Fruit fly (Drosophila melanogaster) whole organism, wandering third instar larva: ENCODE data around the gene CG34429.

ENCODE experiments used
- Abd-B ChIP-seq: fragments of >200 bp; optimal IDR thresholded peaks from 2 replicates; lab custom pipeline; 2017; ENCODE audit warnings: missing biosample characterization, missing genetic modification characterization
- CG9705 ChIP-seq: fragments of 200-800 bp; sonication (Bioruptor generic); optimal IDR thresholded peaks from 2 replicates; lab custom pipeline; 2018; ENCODE audit warnings: missing biosample characterization, mild to moderate bottlenecking, missing genetic modification characterization
- CrebA ChIP-seq: fragments of 200-800 bp; sonication (Bioruptor generic); optimal IDR thresholded peaks from 2 replicates; lab custom pipeline; 2016; ENCODE audit warnings: missing biosample characterization, mild to moderate bottlenecking, missing genetic modification characterization, borderline replicate concordance
- Dfd ChIP-seq: fragments of >200 bp; optimal IDR thresholded peaks from 2 replicates; lab custom pipeline; 2017; ENCODE audit warnings: missing biosample characterization, missing genetic modification characterization
- Dif ChIP-seq: fragments of 200-275, 200-300 bp; sonication (Bioruptor generic); optimal IDR thresholded peaks from 2 replicates; lab custom pipeline; 2018; ENCODE audit warnings: missing biosample characterization, missing genetic modification characterization; ENCODE audit not compliant: partially characterized antibody
- HLH106 ChIP-seq: fragments of 200-800 bp; optimal IDR thresholded peaks from 3 replicates; lab custom pipeline; 2019; ENCODE audit warnings: missing biosample characterization, mild to moderate bottlenecking, missing genetic modification characterization, moderate library complexity
- Hnf4 ChIP-seq: fragments of 200-800 bp; sonication (Bioruptor generic); optimal IDR thresholded peaks from 2 replicates; lab custom pipeline; 2016; ENCODE audit warnings: missing biosample characterization, mild to moderate bottlenecking, missing genetic modification characterization
- Hr78 ChIP-seq: fragments of >200 bp; optimal IDR thresholded peaks from 2 replicates; lab custom pipeline; 2017; ENCODE audit warnings: missing biosample characterization, missing genetic modification characterization
- Hr83 ChIP-seq: fragments of 200-300 bp; sonication (Bioruptor generic); optimal IDR thresholded peaks from 2 replicates; lab custom pipeline; 2016; ENCODE audit warnings: missing biosample characterization, mild to moderate bottlenecking, missing genetic modification characterization, moderate library complexity; ENCODE audit not compliant: poor library complexity, severe bottlenecking
- Jra ChIP-seq: sonication (Bioruptor generic); optimal IDR thresholded peaks from 2 replicates; lab custom pipeline; 2016; ENCODE audit warnings: missing biosample characterization, missing genetic modification characterization
- Myc ChIP-seq: fragments of >200 bp; optimal IDR thresholded peaks from 2 replicates; lab custom pipeline; 2017
- OdsH ChIP-seq: fragments of 200-800 bp; sonication (Bioruptor generic); optimal IDR thresholded peaks from 2 replicates; lab custom pipeline; 2016; ENCODE audit warnings: missing biosample characterization, mild to moderate bottlenecking, missing genetic modification characterization
- Rel ChIP-seq, 2 experiments: fragments of 200-800 bp; sonication (Bioruptor generic) in 1 of 2; optimal IDR thresholded peaks; 2 replicates in 1 of 2; 3 replicates in 1 of 2; lab custom pipeline; 2016 to 2019; ENCODE audit warnings: mild to moderate bottlenecking in 2 of 2, missing biosample characterization in 2 of 2, missing genetic modification characterization in 2 of 2, moderate library complexity in 1 of 2
- Sp1 ChIP-seq: fragments of 200-800 bp; sonication (Bioruptor generic); optimal IDR thresholded peaks from 3 replicates; lab custom pipeline; 2019; ENCODE audit warnings: missing biosample characterization, mild to moderate bottlenecking, missing genetic modification characterization, moderate library complexity
- Vsx2 ChIP-seq: fragments of 200-300, 225-300 bp; sonication (Bioruptor generic); optimal IDR thresholded peaks from 2 replicates; lab custom pipeline; 2018; ENCODE audit warnings: missing biosample characterization, missing genetic modification characterization; ENCODE audit not compliant: partially characterized antibody
- br ChIP-seq: fragments of 200-800 bp; sonication (Bioruptor generic); optimal IDR thresholded peaks from 2 replicates; lab custom pipeline; 2016; ENCODE audit warnings: missing biosample characterization, missing genetic modification characterization
- brk ChIP-seq: fragments of 200-800 bp; sonication (Bioruptor generic); optimal IDR thresholded peaks from 2 replicates; lab custom pipeline; 2016; ENCODE audit warnings: missing biosample characterization, mild to moderate bottlenecking, missing genetic modification characterization
- dmrt93B ChIP-seq: fragments of 200-800 bp; sonication (Bioruptor generic); optimal IDR thresholded peaks from 2 replicates; lab custom pipeline; 2018; ENCODE audit warnings: missing biosample characterization, mild to moderate bottlenecking, missing genetic modification characterization
- dsf ChIP-seq: sonication (Bioruptor generic); optimal IDR thresholded peaks from 2 replicates; lab custom pipeline; 2016; ENCODE audit warnings: missing biosample characterization, missing genetic modification characterization, borderline replicate concordance
- ey ChIP-seq: fragments of 200-800 bp; sonication (Bioruptor generic); optimal IDR thresholded peaks from 2 replicates; lab custom pipeline; 2016; ENCODE audit warnings: missing biosample characterization, missing genetic modification characterization
- foxo ChIP-seq, 2 experiments: fragments of 200-800 bp; sonication (Bioruptor generic); optimal IDR thresholded peaks; 2 replicates in 1 of 2; 3 replicates in 1 of 2; lab custom pipeline; 2016 to 2017; ENCODE audit warnings: missing biosample characterization in 2 of 2, missing genetic modification characterization in 2 of 2
- h ChIP-seq: fragments of 200-800 bp; sonication (Bioruptor generic); optimal IDR thresholded peaks from 3 replicates; lab custom pipeline; 2016; ENCODE audit warnings: missing biosample characterization, mild to moderate bottlenecking, missing genetic modification characterization
- jim ChIP-seq: fragments of 175-275, 200-325 bp; sonication (Bioruptor generic); optimal IDR thresholded peaks from 2 replicates; lab custom pipeline; 2016; ENCODE audit warnings: missing biosample characterization, mild to moderate bottlenecking, missing genetic modification characterization
- psq ChIP-seq: fragments of 200-800 bp; sonication (Bioruptor generic); optimal IDR thresholded peaks from 3 replicates; lab custom pipeline; 2017; ENCODE audit warnings: missing biosample characterization, mild to moderate bottlenecking, missing genetic modification characterization, moderate library complexity
- sage ChIP-seq: fragments of 200-800 bp; sonication (Bioruptor generic); optimal IDR thresholded peaks from 2 replicates; lab custom pipeline; 2016; ENCODE audit warnings: missing biosample characterization, mild to moderate bottlenecking, missing genetic modification characterization
- sv ChIP-seq: fragments of 200-800 bp; sonication (Bioruptor generic); optimal IDR thresholded peaks from 3 replicates; lab custom pipeline; 2016; ENCODE audit warnings: missing biosample characterization, missing genetic modification characterization
- tai ChIP-seq: sonication (Bioruptor generic); optimal IDR thresholded peaks from 2 replicates; lab custom pipeline; 2016; ENCODE audit warnings: missing biosample characterization, missing genetic modification characterization
- woc ChIP-seq: sonication (Bioruptor generic); optimal IDR thresholded peaks from 2 replicates; lab custom pipeline; 2016; ENCODE audit warnings: missing biosample characterization, mild to moderate bottlenecking, missing genetic modification characterization

The CG34429 gene

dm6 chr3L:13064346-13064745, 1.5 kb downstream of the CG34429 start:
- TF ChIP-seq Hr83 (no peak), dmrt93B (GFP tag; lab: Kevin White, UChicago) (no peak), ey (GFP tag; lab: Kevin White, UChicago) (no peak), brk (no peak), psq (no peak), Vsx2 (no peak), tai (no peak), dsf (GFP tag; lab: Kevin White, UChicago) (no peak), br (GFP tag; lab: Kevin White, UChicago) (no peak), Myc (lab: Kevin White, UChicago) (no peak), Dif (GFP tag; lab: Kevin White, UChicago) (no peak), Rel (GFP tag; optimal IDR thresholded peaks at IDR 0.05; lab: Kevin White, UChicago) (no peak), Rel (tag; optimal IDR thresholded peaks at IDR 0.05; lab: Kevin White, UChicago) (no peak), Hnf4 (GFP tag; lab: Kevin White, UChicago) (no peak)

- peak; percentile 84 for TF ChIP-seq Dfd (GFP tag; lab: Kevin White, UChicago)
- no peak for TF ChIP-seq woc (GFP tag; lab: Kevin White, UChicago)
- no peak for TF ChIP-seq brk
- TF ChIP-seq, all 38 proteins: peak for 1
Measured at dm6 chr3L:13064935-13065334, 2.1 kb downstream of the CG34429 start.

dm6 chr3L:13065619-13066018, 2.8 kb downstream of the CG34429 start:
- TF ChIP-seq jim (GFP tag; lab: Kevin White, UChicago) (no peak), Vsx2 (no peak), OdsH (GFP tag; lab: Kevin White, UChicago) (no peak), dmrt93B (GFP tag; lab: Kevin White, UChicago) (no peak), CG9705 (GFP tag; lab: Kevin White, UChicago) (no peak), Sp1 (no peak)
- TF ChIP-seq, all 38 proteins: peak for 0

dm6 chr3L:13066220-13066619, 3.4 kb downstream of the CG34429 start:
- TF ChIP-seq CG9705 (GFP tag; lab: Kevin White, UChicago) = no peak
- no peak for TF ChIP-seq ey (GFP tag; lab: Kevin White, UChicago)
- no peak for TF ChIP-seq foxo (GFP tag; optimal IDR thresholded peaks at IDR 0.05; lab: Kevin White, UChicago)
- no peak for TF ChIP-seq tai
- TF ChIP-seq Sp1 = no peak

dm6 chr3L:13068293-13068692, 5.4 kb downstream of the CG34429 start:
- TF ChIP-seq psq (no peak), woc (GFP tag; lab: Kevin White, UChicago) (no peak), h (GFP tag; lab: Kevin White, UChicago) (no peak), Jra (GFP tag; lab: Kevin White, UChicago) (no peak), dsf (GFP tag; lab: Kevin White, UChicago) (no peak), ey (GFP tag; lab: Kevin White, UChicago) (no peak), Dfd (GFP tag; lab: Kevin White, UChicago) (no peak)

dm6 chr3L:13074084-13074624, 11.3 kb downstream of the CG34429 start:
- TF ChIP-seq psq (peak; percentile 44), ey (GFP tag; lab: Kevin White, UChicago) (no peak), CrebA (GFP tag; lab: Kevin White, UChicago) (peak; percentile 9)

- TF ChIP-seq HLH106 (no peak), br (GFP tag; lab: Kevin White, UChicago) (no peak), brk (no peak), sage (GFP tag; lab: Kevin White, UChicago) (no peak), CrebA (GFP tag; lab: Kevin White, UChicago) (no peak), Dfd (GFP tag; lab: Kevin White, UChicago) (no peak), Hr78 (GFP tag; lab: Kevin White, UChicago) (no peak), dmrt93B (GFP tag; lab: Kevin White, UChicago) (no peak), Rel (GFP tag; optimal IDR thresholded peaks at IDR 0.05; lab: Kevin White, UChicago) (no peak), Rel (tag; optimal IDR thresholded peaks at IDR 0.05; lab: Kevin White, UChicago) (no peak), Vsx2 (no peak), sv (GFP tag; lab: Kevin White, UChicago) (no peak), Hnf4 (GFP tag; lab: Kevin White, UChicago) (no peak), Abd-B (no peak)
Measured at dm6 chr3L:13077326-13077725, 14.5 kb downstream of the CG34429 start.
